Fruit fly (Drosophila melanogaster): Measurements from ENCODE around the gene Hacd1.

The Hacd1 gene

dm6 chr2L:11958729-11959128 is 43.3 kb downstream of the Hacd1 start:
- no peak for TF ChIP-seq CG17801 (GFP tag; optimal IDR thresholded peaks at IDR 0.05; ENCODE audit: partially characterized antibody)

DNA sequence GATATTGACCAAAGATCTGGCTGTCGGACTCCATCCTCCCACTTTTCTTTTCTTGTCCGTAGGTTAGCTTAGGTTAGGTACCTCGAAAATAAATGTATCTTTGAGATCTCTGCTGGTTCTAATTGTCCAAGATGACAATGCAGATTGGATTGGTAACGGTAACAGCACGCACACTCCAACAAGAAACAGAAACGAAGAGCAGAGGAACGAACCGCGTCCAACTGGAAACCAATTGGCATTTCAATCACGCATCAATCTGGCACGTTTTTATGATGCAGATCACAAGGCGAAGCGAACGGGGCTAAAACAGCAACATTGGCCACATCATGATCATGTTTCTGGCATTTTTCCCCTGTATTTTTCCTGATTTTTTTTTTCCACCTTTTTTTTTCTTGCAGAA is 46.2 kb downstream of the Hacd1 start:
- no peak for TF ChIP-seq CG17801 (GFP tag; optimal IDR thresholded peaks at IDR 0.05; ENCODE audit: partially characterized antibody)

Measured in ovary, adult (tissue).